Worm (Caenorhabditis elegans) whole organism, L3 larva: ENCODE results near the gene mspn-1.

Source experiments
- egl-5 ChIP-seq: fragments of 150-350 bp; optimal IDR thresholded peaks from 2 replicates; lab custom pipeline; 2017; ENCODE audit warnings: missing biosample characterization, missing genetic modification reagents, missing genetic modification characterization, inconsistent platforms
- fkh-10 ChIP-seq: sonication (generic microtip); optimal IDR thresholded peaks from 2 replicates; lab custom pipeline; 2017; ENCODE audit warnings: missing biosample characterization, missing genetic modification reagents, missing genetic modification characterization
- lin-15B ChIP-seq: fragments of 150-350 bp; optimal IDR thresholded peaks from 2 replicates; lab custom pipeline; 2014; ENCODE audit warnings: missing biosample characterization, missing genetic modification characterization
- nhr-237 ChIP-seq: fragments of 150-350 bp; optimal IDR thresholded peaks from 2 replicates; lab custom pipeline; 2014; ENCODE audit warnings: missing biosample characterization, missing genetic modification characterization
- nhr-28 ChIP-seq: fragments of 150-350 bp; optimal IDR thresholded peaks from 2 replicates; lab custom pipeline; 2014; ENCODE audit warnings: missing biosample characterization, missing genetic modification characterization
- zag-1 ChIP-seq: fragments of 150-350 bp; optimal IDR thresholded peaks from 2 replicates; lab custom pipeline; 2014; ENCODE audit warnings: missing biosample characterization, missing genetic modification characterization

- TF ChIP-seq lin-15B: no peak
- TF ChIP-seq fkh-10: no peak
- TF ChIP-seq nhr-28 (tag; lab: Kevin White, UChicago): no peak
- no peak for TF ChIP-seq nhr-237 (tag; lab: Kevin White, UChicago)
- TF ChIP-seq egl-5 (tag; lab: Kevin White, UChicago): no peak
- no peak for TF ChIP-seq zag-1 (tag; lab: Kevin White, UChicago)
Measured at ce11 chrIV:10143640-10144039, 34.1 kb upstream of the mspn-1 start, which contains the start of gene msp-38.
